2 fruit fly cellular contexts compared by ENCODE assay signal in the genomic region with DNA sequence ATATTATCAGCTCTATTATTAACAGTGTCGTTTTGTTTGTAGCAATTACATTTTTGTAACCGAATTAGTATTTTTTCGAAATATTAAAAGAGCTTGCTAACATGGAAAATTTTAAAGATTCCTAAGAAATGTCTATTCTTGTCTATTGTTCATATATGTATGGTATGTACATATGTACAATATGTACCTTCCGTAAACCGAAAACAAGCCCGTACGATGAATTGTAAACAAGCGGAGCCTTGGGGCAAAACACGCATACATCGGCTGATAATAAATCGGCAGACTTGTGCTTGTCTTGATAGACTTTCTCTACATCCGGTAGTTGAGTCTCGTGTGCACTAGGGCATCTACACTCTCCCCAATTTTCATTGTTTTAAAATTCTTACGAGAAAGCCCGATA.
TF ChIP-seq lines count a peak whose summit lies in the region.

No protein-coding gene starts in this region.

- TF ChIP-seq CTCF in whole organism, embryonic (GFP tag; optimal IDR thresholded peaks at IDR 0.05; lab: Kevin White, UChicago): no peak

TF ChIP-seq in whole organism, embryonic, 481 proteins besides CTCF, POLR2A, EP300 and RAD21 (continues in another document):
- TF ChIP-seq CG3726 (GFP tag; IDR thresholded peaks at IDR 0.05; lab: Robert Waterston, UW) (no peak), ato (GFP tag; IDR thresholded peaks at IDR 0.05; lab: Robert Waterston, UW; ENCODE audit: partially characterized antibody) (no peak), Neu2 (GFP tag; optimal IDR thresholded peaks at IDR 0.05; lab: Kevin White, UChicago; ENCODE audit: borderline replicate concordance) (no peak), Trl (optimal IDR thresholded peaks at IDR 0.05; lab: Kevin White, UChicago) (no peak), Trl (GFP tag; optimal IDR thresholded peaks at IDR 0.05; lab: Kevin White, UChicago) (peak; percentile 46), CG11398 (GFP tag; optimal IDR thresholded peaks at IDR 0.05; lab: Kevin White, UChicago) (peak; percentile 18), CG1024 (GFP tag; IDR thresholded peaks at IDR 0.05; lab: Robert Waterston, UW) (peak; percentile 62; the same call in 1 of the 2 replicates), Stat92E (GFP tag; optimal IDR thresholded peaks at IDR 0.05; lab: Kevin White, UChicago) (no peak), az2 (GFP tag; optimal IDR thresholded peaks at IDR 0.05; lab: Kevin White, UChicago) (no peak), CG15696 (tag; optimal IDR thresholded peaks at IDR 0.05; lab: Kevin White, UChicago) (peak; percentile 77), CG6765 (GFP tag; optimal IDR thresholded peaks at IDR 0.05; lab: Kevin White, UChicago) (no peak), tgo (GFP tag; IDR thresholded peaks at IDR 0.05; lab: Robert Waterston, UW) (no peak), br (optimal IDR thresholded peaks at IDR 0.05; lab: Kevin White, UChicago) (no peak), yki (optimal IDR thresholded peaks at IDR 0.05; lab: Kevin White, UChicago) (no peak), Asciz (GFP tag; optimal IDR thresholded peaks at IDR 0.05; lab: Kevin White, UChicago) (peak; percentile 71), peb (GFP tag; IDR thresholded peaks at IDR 0.05; lab: Robert Waterston, UW) (no peak), bab2 (GFP tag; optimal IDR thresholded peaks at IDR 0.05; lab: Kevin White, UChicago) (peak; percentile 60), CG30403 (GFP tag; optimal IDR thresholded peaks at IDR 0.05; lab: Kevin White, UChicago) (no peak), Elba2 (GFP tag; optimal IDR thresholded peaks at IDR 0.05; lab: Kevin White, UChicago) (no peak), CG11696 (GFP tag; IDR thresholded peaks at IDR 0.05; lab: Robert Waterston, UW) (no peak), CG31388 (GFP tag; optimal IDR thresholded peaks at IDR 0.05; lab: Kevin White, UChicago) (no peak), CG13287 (GFP tag; IDR thresholded peaks at IDR 0.05; lab: Robert Waterston, UW; ENCODE audit: partially characterized antibody) (no peak), Lim3 (GFP tag; IDR thresholded peaks at IDR 0.05; lab: Robert Waterston, UW) (no peak), emc (GFP tag; optimal IDR thresholded peaks at IDR 0.05; lab: Kevin White, UChicago) (no peak), dysf (GFP tag; IDR thresholded peaks at IDR 0.05; lab: Robert Waterston, UW) (no peak; the same call in 2 of the 3 replicates), Sin3A (optimal IDR thresholded peaks at IDR 0.05; lab: Kevin White, UChicago) (no peak), CG7928 (GFP tag; optimal IDR thresholded peaks at IDR 0.05; lab: Kevin White, UChicago) (no peak), vfl (GFP tag; optimal IDR thresholded peaks at IDR 0.05; lab: Kevin White, UChicago) (no peak), z (GFP tag; IDR thresholded peaks at IDR 0.05; lab: Robert Waterston, UW) (0 out of 3 replicates have a peak, but pooled peaks have one; percentile 45), CG14667 (GFP tag; IDR thresholded peaks at IDR 0.05; lab: Robert Waterston, UW) (no peak), Dp (GFP tag; optimal IDR thresholded peaks at IDR 0.05; lab: Kevin White, UChicago) (no peak), Kr (GFP tag; optimal IDR thresholded peaks at IDR 0.05; lab: Kevin White, UChicago) (no peak), jigr1 (GFP tag; IDR thresholded peaks at IDR 0.05; lab: Robert Waterston, UW) (no peak), Hmx (GFP tag; optimal IDR thresholded peaks at IDR 0.05; lab: Kevin White, UChicago) (no peak), chif (GFP tag; optimal IDR thresholded peaks at IDR 0.05; lab: Kevin White, UChicago) (peak in 1 of 2 experiments; percentile 40), CG12942 (GFP tag; optimal IDR thresholded peaks at IDR 0.05; lab: Kevin White, UChicago) (peak; percentile 9), CG11247 (GFP tag; IDR thresholded peaks at IDR 0.05; lab: Robert Waterston, UW) (peak; percentile 29; the same call in 1 of the 2 replicates), CG30020 (tag; optimal IDR thresholded peaks at IDR 0.05; lab: Kevin White, UChicago) (no peak), Gsc (GFP tag; IDR thresholded peaks at IDR 0.05; lab: Robert Waterston, UW) (no peak), CG4424 (GFP tag; optimal IDR thresholded peaks at IDR 0.05; lab: Kevin White, UChicago) (peak; percentile 22), ssp (GFP tag; IDR thresholded peaks at IDR 0.05; lab: Robert Waterston, UW) (no peak), kay (GFP tag; optimal IDR thresholded peaks at IDR 0.05; lab: Kevin White, UChicago) (no peak), run (tag; optimal IDR thresholded peaks at IDR 0.05; lab: Kevin White, UChicago) (no peak), Hmr (GFP tag; optimal IDR thresholded peaks at IDR 0.05; lab: Kevin White, UChicago) (no peak)

TF ChIP-seq in whole organism, prepupa, 60 proteins besides CTCF, POLR2A, EP300 and RAD21:
- TF ChIP-seq CG10669 (GFP tag; optimal IDR thresholded peaks at IDR 0.05; lab: Kevin White, UChicago): no peak
- TF ChIP-seq fkh (GFP tag; optimal IDR thresholded peaks at IDR 0.05; lab: Kevin White, UChicago): peak; percentile 73
- peak; percentile 3 for TF ChIP-seq CG8632 (GFP tag; optimal IDR thresholded peaks at IDR 0.05; lab: Kevin White, UChicago)

Comparison
In these comparisons a context has a peak if more than half of its experiments do, and no peak if none do; other contexts are left out.
1. Of the 7 proteins assayed by ChIP-seq in both whole organism, embryonic and whole organism, prepupa: peak only in whole organism, embryonic: CG6854 and Sox102F; only in whole organism, prepupa: none; in both: none; in neither: 5.